Fruit fly (Drosophila melanogaster) whole organism, embryonic: ENCODE results near the gene CG14357.

ENCODE experiments used
- Abd-B ChIP-seq: fragments of 200-800 bp; sonication (Bioruptor generic); optimal IDR thresholded peaks from 2 replicates; lab custom pipeline; 2018; ENCODE audit warnings: missing biosample characterization, mild to moderate bottlenecking, missing genetic modification characterization, moderate library complexity
- CG10209 ChIP-seq: fragments of 200-800 bp; sonication (Bioruptor generic); optimal IDR thresholded peaks from 3 replicates; lab custom pipeline; 2017; ENCODE audit warnings: missing biosample characterization, mild to moderate bottlenecking, missing genetic modification characterization, missing genetic modification reagents
- CG1024 ChIP-seq: fragments of 200-800 bp; sonication (Bioruptor generic); IDR thresholded peaks from 2 replicates; pipeline ENCODE4 v1.3.6; 2022; ENCODE audit warnings: missing biosample characterization, missing genetic modification characterization
- CG11247 ChIP-seq: fragments of 200-800 bp; sonication (Bioruptor generic); IDR thresholded peaks from 2 replicates; pipeline ENCODE4 v1.3.6; 2022; ENCODE audit warnings: missing biosample characterization, missing genetic modification characterization
- CG12299 ChIP-seq: fragments of 200-800 bp; sonication (Bioruptor generic); optimal IDR thresholded peaks from 2 replicates; lab custom pipeline; 2018; ENCODE audit warnings: missing biosample characterization, mild to moderate bottlenecking, missing genetic modification characterization
- CG12744 ChIP-seq: fragments of 200-800 bp; sonication (Bioruptor generic); optimal IDR thresholded peaks from 2 replicates; lab custom pipeline; 2016; ENCODE audit warnings: missing biosample characterization, missing genetic modification characterization
- CG12942 ChIP-seq: fragments of 200-800 bp; sonication (Bioruptor generic); optimal IDR thresholded peaks from 3 replicates; lab custom pipeline; 2016; ENCODE audit warnings: missing biosample characterization, missing genetic modification characterization
- CG14014 ChIP-seq: fragments of 200-800 bp; sonication (Bioruptor generic); IDR thresholded peaks from 2 replicates; pipeline ENCODE4 v1.3.6; 2022; ENCODE audit warnings: missing biosample characterization, missing genetic modification characterization
- CG17359 ChIP-seq: fragments of 200-800 bp; sonication (Bioruptor generic); optimal IDR thresholded peaks from 3 replicates; lab custom pipeline; 2018; ENCODE audit warnings: missing biosample characterization, mild to moderate bottlenecking, missing genetic modification characterization, moderate library complexity
- CG2678 ChIP-seq: fragments of 200-800 bp; sonication (Bioruptor generic); optimal IDR thresholded peaks from 3 replicates; lab custom pipeline; 2019; ENCODE audit warnings: missing biosample characterization, mild to moderate bottlenecking, missing genetic modification characterization, moderate library complexity
- CG2889 ChIP-seq: fragments of 200-800 bp; sonication (Bioruptor generic); IDR thresholded peaks from 3 replicates; pipeline ENCODE4 v1.3.6; 2022; ENCODE audit warnings: missing biosample characterization, missing genetic modification characterization
- CG3281 ChIP-seq: fragments of 200-800 bp; sonication (Bioruptor generic); optimal IDR thresholded peaks from 3 replicates; lab custom pipeline; 2017; ENCODE audit warnings: missing biosample characterization, mild to moderate bottlenecking, missing genetic modification characterization
- CG34422 ChIP-seq: fragments of 200-800 bp; sonication (Bioruptor generic); IDR thresholded peaks from 3 replicates; pipeline ENCODE4 v1.3.6; 2022; ENCODE audit warnings: missing biosample characterization, missing genetic modification characterization
- CG5245 ChIP-seq: fragments of 200-800 bp; sonication (Bioruptor generic); optimal IDR thresholded peaks from 3 replicates; lab custom pipeline; 2016; ENCODE audit warnings: missing biosample characterization, missing genetic modification characterization
- CG6272 ChIP-seq: fragments of 200-800 bp; sonication (Bioruptor generic); IDR thresholded peaks from 2 replicates; pipeline ENCODE4 v1.3.6; 2022; ENCODE audit warnings: missing biosample characterization, missing genetic modification characterization
- CG7357 ChIP-seq: fragments of 200-800 bp; sonication (Bioruptor generic); IDR thresholded peaks from 3 replicates; pipeline ENCODE4 v1.3.6; 2022; ENCODE audit warnings: missing biosample characterization, missing genetic modification characterization
- CG7556 ChIP-seq: fragments of 200-800 bp; sonication (Bioruptor generic); optimal IDR thresholded peaks from 2 replicates; lab custom pipeline; 2017; ENCODE audit warnings: missing biosample characterization, mild to moderate bottlenecking, missing genetic modification characterization
- CG9817 ChIP-seq: fragments of 200-800 bp; sonication (Bioruptor generic); optimal IDR thresholded peaks from 2 replicates; lab custom pipeline; 2018; ENCODE audit warnings: missing biosample characterization, mild to moderate bottlenecking, missing genetic modification characterization, moderate library complexity
- CoRest ChIP-seq: fragments of 200-800 bp; sonication (Bioruptor generic); optimal IDR thresholded peaks from 3 replicates; lab custom pipeline; 2018; ENCODE audit warnings: missing biosample characterization, mild to moderate bottlenecking, missing genetic modification characterization, moderate library complexity
- D ChIP-seq, 2 experiments: fragments of 200-800 bp in 1 of 2; fragments of >200 bp in 1 of 2; sonication (Bioruptor generic) in 1 of 2; optimal IDR thresholded peaks; 2 replicates in 1 of 2; 3 replicates in 1 of 2; lab custom pipeline; 2017; ENCODE audit warnings: mild to moderate bottlenecking in 1 of 2, missing biosample characterization in 1 of 2, missing genetic modification characterization in 1 of 2, missing genetic modification reagents in 1 of 2
- Dek ChIP-seq: fragments of 200-800 bp; sonication (Bioruptor generic); optimal IDR thresholded peaks from 3 replicates; lab custom pipeline; 2019; ENCODE audit warnings: missing biosample characterization, mild to moderate bottlenecking, missing genetic modification characterization, moderate library complexity
- Gug ChIP-seq: fragments of 200-800 bp; sonication (Bioruptor generic); IDR thresholded peaks from 4 replicates; pipeline ENCODE4 v1.3.6; 2022; ENCODE audit warnings: missing biosample characterization, missing genetic modification characterization
- H2.0 ChIP-seq: fragments of 200-800 bp; sonication (Bioruptor generic); IDR thresholded peaks from 2 replicates; pipeline ENCODE4 v1.3.6; 2022; ENCODE audit warnings: missing biosample characterization, missing genetic modification characterization
- Hr51 ChIP-seq, 2 experiments: fragments of 200-800 bp; sonication (Bioruptor generic); optimal IDR thresholded peaks; 2 replicates in 1 of 2; 3 replicates in 1 of 2; lab custom pipeline; 2016 to 2018; ENCODE audit warnings: missing biosample characterization in 2 of 2, missing genetic modification characterization in 2 of 2, mild to moderate bottlenecking in 1 of 2, moderate library complexity in 1 of 2
- Meics ChIP-seq: fragments of 200-800 bp; sonication (Bioruptor generic); optimal IDR thresholded peaks from 2 replicates; lab custom pipeline; 2017; ENCODE audit warnings: missing biosample characterization, mild to moderate bottlenecking, missing genetic modification characterization
- Oli ChIP-seq: fragments of 200-800 bp; sonication (Bioruptor generic); optimal IDR thresholded peaks from 2 replicates; lab custom pipeline; 2018; ENCODE audit warnings: missing biosample characterization, mild to moderate bottlenecking, missing genetic modification characterization, moderate library complexity
- PHDP ChIP-seq: fragments of 200-800 bp; sonication (Bioruptor generic); optimal IDR thresholded peaks from 3 replicates; lab custom pipeline; 2018; ENCODE audit warnings: missing biosample characterization, mild to moderate bottlenecking, missing genetic modification characterization, moderate library complexity
- Pdp1 ChIP-seq, 2 experiments: fragments of 200-800 bp; sonication (Bioruptor generic); optimal IDR thresholded peaks; 3 replicates each; lab custom pipeline; 2016; ENCODE audit warnings: missing biosample characterization in 2 of 2, missing genetic modification characterization in 2 of 2, mild to moderate bottlenecking in 1 of 2, moderate library complexity in 1 of 2
- Sox100B ChIP-seq: fragments of 200-800 bp; sonication (Bioruptor generic); optimal IDR thresholded peaks from 3 replicates; lab custom pipeline; 2018; ENCODE audit warnings: missing biosample characterization, mild to moderate bottlenecking, missing genetic modification characterization
- Ssrp ChIP-seq: fragments of 200-800 bp; sonication (Bioruptor generic); optimal IDR thresholded peaks from 2 replicates; lab custom pipeline; 2018; ENCODE audit warnings: missing biosample characterization, mild to moderate bottlenecking, missing genetic modification characterization, moderate library complexity
- abd-A ChIP-seq: fragments of 200-800 bp; sonication (Bioruptor generic); optimal IDR thresholded peaks from 3 replicates; lab custom pipeline; 2019; ENCODE audit warnings: missing biosample characterization, mild to moderate bottlenecking, missing genetic modification characterization, moderate library complexity
- ara ChIP-seq: fragments of 200-800 bp; sonication (Bioruptor generic); IDR thresholded peaks from 2 replicates; pipeline ENCODE4 v1.3.6; 2022; ENCODE audit warnings: missing biosample characterization, missing genetic modification characterization
- br ChIP-seq: fragments of >200 bp; optimal IDR thresholded peaks from 2 replicates; lab custom pipeline; 2017
- chif ChIP-seq, 2 experiments: fragments of 200-800 bp; sonication (Bioruptor generic); optimal IDR thresholded peaks; 3 replicates each; lab custom pipeline; 2016; ENCODE audit warnings: missing biosample characterization in 2 of 2, missing genetic modification characterization in 2 of 2
- danr ChIP-seq: fragments of 200-800 bp; sonication (Bioruptor generic); IDR thresholded peaks from 2 replicates; pipeline ENCODE4 v1.3.6; 2022; ENCODE audit warnings: missing biosample characterization, missing genetic modification characterization
- dmrt99B ChIP-seq: fragments of 200-800 bp; sonication (Bioruptor generic); optimal IDR thresholded peaks from 2 replicates; lab custom pipeline; 2018; ENCODE audit warnings: missing biosample characterization, mild to moderate bottlenecking, missing genetic modification characterization, moderate library complexity
- dpn ChIP-seq, 2 experiments: fragments of 200-800 bp; sonication (Bioruptor generic); optimal IDR thresholded peaks; 3 replicates each; lab custom pipeline; 2016; ENCODE audit warnings: missing biosample characterization in 2 of 2, missing genetic modification characterization in 2 of 2
- ems ChIP-seq: fragments of 200-800 bp; sonication (Bioruptor generic); optimal IDR thresholded peaks from 3 replicates; lab custom pipeline; 2016; ENCODE audit warnings: missing biosample characterization, missing genetic modification characterization
- grau ChIP-seq: fragments of 200-800 bp; optimal IDR thresholded peaks from 3 replicates; lab custom pipeline; 2019; ENCODE audit warnings: missing biosample characterization, mild to moderate bottlenecking, missing genetic modification characterization, moderate library complexity
- hb ChIP-seq: fragments of 200-800 bp; sonication (Bioruptor generic); IDR thresholded peaks from 3 replicates; pipeline ENCODE4 v1.3.6; 2022; ENCODE audit warnings: missing biosample characterization, missing genetic modification characterization; ENCODE audit not compliant: partially characterized antibody
- lmd ChIP-seq: fragments of 200-800 bp; sonication (Bioruptor generic); IDR thresholded peaks from 2 replicates; pipeline ENCODE4 v1.3.6; 2022; ENCODE audit warnings: missing biosample characterization, missing genetic modification characterization
- mam ChIP-seq: fragments of 200-800 bp; sonication (Bioruptor generic); optimal IDR thresholded peaks from 3 replicates; lab custom pipeline; 2016; ENCODE audit warnings: missing biosample characterization, missing genetic modification characterization
- odd ChIP-seq: fragments of 200-800 bp; sonication (Bioruptor generic); optimal IDR thresholded peaks from 2 replicates; lab custom pipeline; 2017; ENCODE audit warnings: missing biosample characterization, mild to moderate bottlenecking, missing genetic modification characterization
- otp ChIP-seq: fragments of 200-800 bp; sonication (Bioruptor generic); IDR thresholded peaks from 3 replicates; pipeline ENCODE4, ENCODE4 v1.3.6; 2022; ENCODE audit warnings: missing biosample characterization, missing genetic modification characterization
- sim ChIP-seq: fragments of 200-800 bp; sonication (Bioruptor generic); IDR thresholded peaks from 2 replicates; pipeline ENCODE4 v1.3.6; 2022; ENCODE audit warnings: missing biosample characterization, missing genetic modification characterization
- sisA ChIP-seq: fragments of 200-800 bp; sonication (Bioruptor generic); IDR thresholded peaks from 2 replicates; pipeline ENCODE4 v1.3.6; 2022; ENCODE audit warnings: missing biosample characterization, missing genetic modification characterization
- slp2 ChIP-seq: fragments of 200-800 bp; sonication (Bioruptor generic); optimal IDR thresholded peaks from 2 replicates; lab custom pipeline; 2016; ENCODE audit warnings: missing biosample characterization, missing genetic modification characterization
- trem ChIP-seq: fragments of 200-800 bp; optimal IDR thresholded peaks from 3 replicates; lab custom pipeline; 2019; ENCODE audit warnings: missing biosample characterization, mild to moderate bottlenecking, missing genetic modification characterization, moderate library complexity
- vvl ChIP-seq: fragments of 200-800 bp; sonication (Bioruptor generic); IDR thresholded peaks from 2 replicates; pipeline ENCODE4 v1.3.6; 2022; ENCODE audit warnings: missing biosample characterization, missing genetic modification characterization
- wek ChIP-seq: fragments of 200-800 bp; sonication (Bioruptor generic); optimal IDR thresholded peaks from 3 replicates; lab custom pipeline; 2018; ENCODE audit warnings: missing biosample characterization, mild to moderate bottlenecking, missing genetic modification characterization, moderate library complexity

CG14357 gene

dm6 chr3R:14077026-14077425 lies 34.9 kb downstream of the CG14357 start (continued):
- TF ChIP-seq chif (GFP tag; optimal IDR thresholded peaks at IDR 0.05; lab: Kevin White, UChicago) (peak; percentile 19 to 35), CG7556 (GFP tag; lab: Kevin White, UChicago) (no peak), Oli (tag; lab: Kevin White, UChicago) (peak; percentile 46), Gug (GFP tag; lab: Robert Waterston, UW) (peak; percentile 41; the same call in 1 of the 4 replicates), Sox100B (peak; percentile 35), H2.0 (GFP tag; lab: Robert Waterston, UW) (peak; percentile 44; the same call in 1 of the 2 replicates), slp2 (GFP tag; lab: Kevin White, UChicago) (no peak), sisA (GFP tag; lab: Robert Waterston, UW) (peak; percentile 70), Ssrp (tag; lab: Kevin White, UChicago) (peak; percentile 4), ems (GFP tag; lab: Kevin White, UChicago) (peak; percentile 18), Pdp1 (GFP tag; optimal IDR thresholded peaks at IDR 0.05; lab: Kevin White, UChicago) (peak in 1 of 2 experiments; percentile 33), mam (peak; percentile 3), PHDP (peak; percentile 10), grau (peak; percentile 21), Hr51 (GFP tag; optimal IDR thresholded peaks at IDR 0.05; lab: Kevin White, UChicago) (peak in 1 of 2 experiments; percentile 55), CG12744 (GFP tag; lab: Kevin White, UChicago) (no peak), danr (0 out of 2 replicates have a peak, but pooled peaks have one; percentile 19), CG2678 (tag; lab: Kevin White, UChicago) (peak; percentile 60), CG3281 (GFP tag; lab: Kevin White, UChicago) (peak; percentile 40), CG5245 (peak; percentile 60), ara (GFP tag; lab: Robert Waterston, UW) (peak; percentile 49; the same call in 1 of the 2 replicates), CoRest (tag; lab: Kevin White, UChicago) (peak; percentile 8), CG12942 (peak; percentile 2), otp (GFP tag; lab: Robert Waterston, UW) (peak; percentile 66; the same call in 2 of the 3 replicates), hb (no peak), trem (peak; percentile 21), CG17359 (tag; lab: Kevin White, UChicago) (peak; percentile 59), CG9817 (tag; lab: Kevin White, UChicago) (peak; percentile 22), odd (GFP tag; lab: Kevin White, UChicago) (no peak), CG10209 (GFP tag; lab: Kevin White, UChicago) (peak; percentile 9), CG11247 (GFP tag; lab: Robert Waterston, UW) (peak; percentile 66; the same call in 1 of the 2 replicates), D (optimal IDR thresholded peaks at IDR 0.05; lab: Kevin White, UChicago) (no peak), D (GFP tag; optimal IDR thresholded peaks at IDR 0.05; lab: Kevin White, UChicago) (peak; percentile 8), CG14014 (GFP tag; lab: Robert Waterston, UW) (peak; percentile 55; the same call in 1 of the 2 replicates), lmd (GFP tag; lab: Robert Waterston, UW) (peak; percentile 50), wek (GFP tag; lab: Kevin White, UChicago) (no peak), Dek (tag; lab: Kevin White, UChicago) (no peak), CG6272 (GFP tag; lab: Robert Waterston, UW) (no peak), CG2889 (GFP tag; lab: Robert Waterston, UW) (0 out of 3 replicates have a peak, but pooled peaks have one; percentile 13), sim (GFP tag; lab: Robert Waterston, UW) (no peak), dmrt99B (peak; percentile 65), Meics (GFP tag; lab: Kevin White, UChicago) (peak; percentile 34), dpn (GFP tag; optimal IDR thresholded peaks at IDR 0.05; lab: Kevin White, UChicago) (peak; percentile 7 to 34), CG34422 (GFP tag; lab: Robert Waterston, UW) (peak; percentile 53; the same call in 2 of the 3 replicates), CG1024 (GFP tag; lab: Robert Waterston, UW) (peak; percentile 50), br (lab: Kevin White, UChicago) (no peak), abd-A (tag; lab: Kevin White, UChicago) (no peak), CG7357 (GFP tag; lab: Robert Waterston, UW) (peak; percentile 30; the same call in 1 of the 3 replicates), vvl (GFP tag; lab: Robert Waterston, UW) (peak; percentile 66), Abd-B (GFP tag; lab: Kevin White, UChicago) (peak; percentile 19), CG12299 (no peak)
